Fruit fly (Drosophila melanogaster) whole organism, embryonic: ENCODE data around the gene CG32260.

Experiments
- Adf1 ChIP-seq: fragments of 200-800 bp; sonication (Bioruptor generic); IDR thresholded peaks from 2 replicates; pipeline ENCODE4 v1.3.6; 2022; ENCODE audit warnings: missing biosample characterization, missing genetic modification characterization
- Atf3 ChIP-seq: fragments of 200-800 bp; sonication (Bioruptor generic); optimal IDR thresholded peaks from 3 replicates; lab custom pipeline; 2016; ENCODE audit warnings: missing biosample characterization, missing genetic modification characterization
- Awh ChIP-seq: fragments of 200-800 bp; sonication (Bioruptor generic); IDR thresholded peaks from 2 replicates; pipeline ENCODE4, ENCODE4 v1.3.6; 2022; ENCODE audit warnings: missing biosample characterization, missing genetic modification characterization
- Bdp1 ChIP-seq: fragments of 200-800 bp; sonication (Bioruptor generic); optimal IDR thresholded peaks from 3 replicates; lab custom pipeline; 2016; ENCODE audit warnings: missing biosample characterization, missing genetic modification characterization
- CG10565 ChIP-seq: fragments of 200-800 bp; sonication (Bioruptor generic); optimal IDR thresholded peaks from 3 replicates; lab custom pipeline; 2016; ENCODE audit warnings: missing biosample characterization, mild to moderate bottlenecking, missing genetic modification characterization
- CG11723 ChIP-seq: fragments of 200-800 bp; sonication (Bioruptor generic); optimal IDR thresholded peaks from 2 replicates; lab custom pipeline; 2017; ENCODE audit warnings: missing biosample characterization, mild to moderate bottlenecking, missing genetic modification characterization
- CG12104 ChIP-seq: fragments of 200-800 bp; sonication (Bioruptor generic); optimal IDR thresholded peaks from 3 replicates; lab custom pipeline; 2016; ENCODE audit warnings: missing biosample characterization, missing genetic modification characterization
- CG12744 ChIP-seq: fragments of 200-800 bp; sonication (Bioruptor generic); optimal IDR thresholded peaks from 2 replicates; lab custom pipeline; 2016; ENCODE audit warnings: missing biosample characterization, missing genetic modification characterization
- CG15269 ChIP-seq: fragments of 200-800 bp; sonication (Bioruptor generic); optimal IDR thresholded peaks from 2 replicates; lab custom pipeline; 2018; ENCODE audit warnings: missing biosample characterization, mild to moderate bottlenecking, missing genetic modification characterization, moderate library complexity
- CG15479 ChIP-seq: fragments of 200-800 bp; sonication (Bioruptor generic); optimal IDR thresholded peaks from 3 replicates; lab custom pipeline; 2019; ENCODE audit warnings: missing biosample characterization, mild to moderate bottlenecking, missing genetic modification characterization, moderate library complexity
- CG18619 ChIP-seq: fragments of 200-800 bp; sonication (Bioruptor generic); optimal IDR thresholded peaks from 3 replicates; lab custom pipeline; 2017; ENCODE audit warnings: missing biosample characterization, mild to moderate bottlenecking, missing genetic modification characterization
- CG18764 ChIP-seq: fragments of 200-800 bp; sonication (Bioruptor generic); optimal IDR thresholded peaks from 3 replicates; lab custom pipeline; 2016; ENCODE audit warnings: missing biosample characterization, missing genetic modification characterization
- CG2116 ChIP-seq: fragments of 200-800 bp; sonication (Bioruptor generic); optimal IDR thresholded peaks from 3 replicates; lab custom pipeline; 2018; ENCODE audit warnings: missing biosample characterization, mild to moderate bottlenecking, missing genetic modification characterization
- CG2712 ChIP-seq: fragments of 200-800 bp; optimal IDR thresholded peaks from 3 replicates; lab custom pipeline; 2019; ENCODE audit warnings: missing biosample characterization, mild to moderate bottlenecking, missing genetic modification characterization, moderate library complexity
- CG31224 ChIP-seq: fragments of 200-800 bp; sonication (Bioruptor generic); IDR thresholded peaks from 2 replicates; pipeline ENCODE4 v1.3.6; 2022; ENCODE audit warnings: missing biosample characterization, missing genetic modification characterization
- CG32772 ChIP-seq: fragments of 200-800 bp; sonication (Bioruptor generic); IDR thresholded peaks from 2 replicates; pipeline ENCODE4 v1.3.6; 2022; ENCODE audit warnings: missing biosample characterization, missing genetic modification characterization
- CG34376 ChIP-seq: fragments of 200-800 bp; sonication (Bioruptor generic); optimal IDR thresholded peaks from 2 replicates; lab custom pipeline; 2018; ENCODE audit warnings: missing biosample characterization, mild to moderate bottlenecking, missing genetic modification characterization
- CG3838 ChIP-seq: fragments of 200-800 bp; sonication (Bioruptor generic); optimal IDR thresholded peaks from 3 replicates; lab custom pipeline; 2016; ENCODE audit warnings: missing biosample characterization, missing genetic modification characterization
- CG4854 ChIP-seq: fragments of 200-800 bp; sonication (Bioruptor generic); optimal IDR thresholded peaks from 2 replicates; lab custom pipeline; 2016; ENCODE audit warnings: missing biosample characterization, missing genetic modification characterization, inconsistent platforms
- CG7556 ChIP-seq: fragments of 200-800 bp; sonication (Bioruptor generic); optimal IDR thresholded peaks from 2 replicates; lab custom pipeline; 2017; ENCODE audit warnings: missing biosample characterization, mild to moderate bottlenecking, missing genetic modification characterization
- CG8359 ChIP-seq: fragments of 200-800 bp; sonication (Bioruptor generic); optimal IDR thresholded peaks from 2 replicates; lab custom pipeline; 2017; ENCODE audit warnings: missing biosample characterization, mild to moderate bottlenecking, missing genetic modification characterization, borderline replicate concordance
- CG8924 ChIP-seq: fragments of 200-800 bp; optimal IDR thresholded peaks from 3 replicates; lab custom pipeline; 2019; ENCODE audit warnings: missing biosample characterization, mild to moderate bottlenecking, missing genetic modification characterization, moderate library complexity
- CG9437 ChIP-seq: fragments of 200-800 bp; sonication (Bioruptor generic); optimal IDR thresholded peaks from 2 replicates; lab custom pipeline; 2018; ENCODE audit warnings: missing biosample characterization, mild to moderate bottlenecking, missing genetic modification characterization
- CG9817 ChIP-seq: fragments of 200-800 bp; sonication (Bioruptor generic); optimal IDR thresholded peaks from 2 replicates; lab custom pipeline; 2018; ENCODE audit warnings: missing biosample characterization, mild to moderate bottlenecking, missing genetic modification characterization, moderate library complexity
- Dp ChIP-seq: fragments of 200-800 bp; sonication (Bioruptor generic); optimal IDR thresholded peaks from 2 replicates; lab custom pipeline; 2018; ENCODE audit warnings: missing biosample characterization, mild to moderate bottlenecking, missing genetic modification characterization, moderate library complexity
- Fer2 ChIP-seq: fragments of 200-800 bp; sonication (Bioruptor generic); optimal IDR thresholded peaks from 2 replicates; lab custom pipeline; 2018; ENCODE audit warnings: missing biosample characterization, mild to moderate bottlenecking, missing genetic modification characterization, moderate library complexity
- Hey ChIP-seq: fragments of 200-800 bp; sonication (Bioruptor generic); optimal IDR thresholded peaks from 3 replicates; lab custom pipeline; 2018; ENCODE audit warnings: missing biosample characterization, mild to moderate bottlenecking, missing genetic modification characterization
- Meics ChIP-seq: fragments of 200-800 bp; sonication (Bioruptor generic); optimal IDR thresholded peaks from 2 replicates; lab custom pipeline; 2017; ENCODE audit warnings: missing biosample characterization, mild to moderate bottlenecking, missing genetic modification characterization
- Mes4 ChIP-seq: fragments of 200-800 bp; sonication (Bioruptor generic); optimal IDR thresholded peaks from 2 replicates; lab custom pipeline; 2016; ENCODE audit warnings: missing biosample characterization, missing genetic modification characterization
- NC2β ChIP-seq: fragments of 200-800 bp; sonication (Bioruptor generic); optimal IDR thresholded peaks from 2 replicates; lab custom pipeline; 2016; ENCODE audit warnings: missing biosample characterization, missing genetic modification characterization
- Neu2 ChIP-seq: fragments of 200-800 bp; sonication (Bioruptor generic); optimal IDR thresholded peaks from 3 replicates; lab custom pipeline; 2016; ENCODE audit warnings: missing biosample characterization, missing genetic modification characterization, borderline replicate concordance
- TFAM ChIP-seq: fragments of 200-800 bp; sonication (Bioruptor generic); optimal IDR thresholded peaks from 2 replicates; lab custom pipeline; 2017; ENCODE audit warnings: missing biosample characterization, missing genetic modification characterization, inconsistent platforms
- chn ChIP-seq: fragments of 200-800 bp; sonication (Bioruptor generic); optimal IDR thresholded peaks from 2 replicates; lab custom pipeline; 2016; ENCODE audit warnings: missing biosample characterization, missing genetic modification characterization
- dysf ChIP-seq: fragments of 200-800 bp; sonication (Bioruptor generic); IDR thresholded peaks from 3 replicates; pipeline ENCODE4 v1.3.6; 2022; ENCODE audit warnings: missing biosample characterization, missing genetic modification characterization
- grn ChIP-seq: fragments of 200-800 bp; sonication (Bioruptor generic); optimal IDR thresholded peaks from 3 replicates; lab custom pipeline; 2017; ENCODE audit warnings: missing biosample characterization, missing genetic modification characterization
- hkb ChIP-seq, 2 experiments: fragments of 200-800 bp in 1 of 2; fragments of >200 bp in 1 of 2; sonication (Bioruptor generic) in 1 of 2; IDR thresholded peaks in 1 of 2; optimal IDR thresholded peaks in 1 of 2; 2 replicates each; pipeline versions ENCODE4 v1.3.6 to Lab custom; 2017 to 2022; ENCODE audit warnings: missing biosample characterization in 1 of 2, missing genetic modification characterization in 1 of 2
- ind ChIP-seq: fragments of 200-800 bp; sonication (Bioruptor generic); optimal IDR thresholded peaks from 3 replicates; lab custom pipeline; 2016; ENCODE audit warnings: missing biosample characterization, missing genetic modification characterization
- insv ChIP-seq, 2 experiments: fragments of 200-800 bp; sonication (Bioruptor generic); optimal IDR thresholded peaks; 3 replicates each; lab custom pipeline; 2016 to 2018; ENCODE audit warnings: missing biosample characterization in 2 of 2, missing genetic modification characterization in 2 of 2
- kah ChIP-seq: fragments of 200-800 bp; sonication (Bioruptor generic); optimal IDR thresholded peaks from 2 replicates; lab custom pipeline; 2018; ENCODE audit warnings: missing biosample characterization, mild to moderate bottlenecking, missing genetic modification characterization
- kni ChIP-seq: fragments of 200-800 bp; sonication (Bioruptor generic); optimal IDR thresholded peaks from 3 replicates; lab custom pipeline; 2017; ENCODE audit warnings: mild to moderate bottlenecking, missing biosample characterization, missing genetic modification reagents, missing genetic modification characterization
- nerfin-1 ChIP-seq: fragments of 200-800 bp; sonication (Bioruptor generic); optimal IDR thresholded peaks from 3 replicates; lab custom pipeline; 2019; ENCODE audit warnings: missing biosample characterization, mild to moderate bottlenecking, missing genetic modification characterization, moderate library complexity
- onecut ChIP-seq: fragments of 200-800 bp; sonication (Bioruptor generic); IDR thresholded peaks from 2 replicates; pipeline ENCODE4 v1.3.6; 2022; ENCODE audit warnings: missing biosample characterization, missing genetic modification characterization
- pan ChIP-seq, 4 experiments: fragments of >200 bp in 3 of 4; fragments of 200-800 bp in 1 of 4; sonication (Bioruptor generic) in 1 of 4; optimal IDR thresholded peaks in 3 of 4; IDR thresholded peaks in 1 of 4; 2 replicates each; pipeline versions ENCODE4 v1.3.6 to Lab custom; 2017 to 2022; ENCODE audit warnings: missing biosample characterization in 2 of 4, missing genetic modification characterization in 2 of 4, mixed read lengths in 1 of 4
- run ChIP-seq: fragments of 200-800 bp; sonication (Bioruptor generic); optimal IDR thresholded peaks from 3 replicates; lab custom pipeline; 2018; ENCODE audit warnings: missing biosample characterization, mild to moderate bottlenecking, missing genetic modification characterization
- schlank ChIP-seq: fragments of 200-800 bp; sonication (Bioruptor generic); optimal IDR thresholded peaks from 2 replicates; lab custom pipeline; 2018; ENCODE audit warnings: missing biosample characterization, mild to moderate bottlenecking, missing genetic modification characterization
- sim ChIP-seq: fragments of 200-800 bp; sonication (Bioruptor generic); IDR thresholded peaks from 2 replicates; pipeline ENCODE4 v1.3.6; 2022; ENCODE audit warnings: missing biosample characterization, missing genetic modification characterization
- sna ChIP-seq: fragments of 200-800 bp; sonication (Bioruptor generic); IDR thresholded peaks from 2 replicates; pipeline ENCODE4 v1.3.6; 2022; ENCODE audit warnings: missing biosample characterization, missing genetic modification characterization; ENCODE audit not compliant: partially characterized antibody
- wdn ChIP-seq: fragments of 200-800 bp; sonication (Bioruptor generic); IDR thresholded peaks from 2 replicates; pipeline ENCODE4 v1.3.6; 2022; ENCODE audit warnings: missing biosample characterization, missing genetic modification characterization
- zen2 ChIP-seq: fragments of 200-800 bp; sonication (Bioruptor generic); IDR thresholded peaks from 3 replicates; pipeline ENCODE4 v1.3.6; 2022; ENCODE audit warnings: missing biosample characterization, missing genetic modification characterization; ENCODE audit not compliant: partially characterized antibody

The CG32260 gene

DNA sequence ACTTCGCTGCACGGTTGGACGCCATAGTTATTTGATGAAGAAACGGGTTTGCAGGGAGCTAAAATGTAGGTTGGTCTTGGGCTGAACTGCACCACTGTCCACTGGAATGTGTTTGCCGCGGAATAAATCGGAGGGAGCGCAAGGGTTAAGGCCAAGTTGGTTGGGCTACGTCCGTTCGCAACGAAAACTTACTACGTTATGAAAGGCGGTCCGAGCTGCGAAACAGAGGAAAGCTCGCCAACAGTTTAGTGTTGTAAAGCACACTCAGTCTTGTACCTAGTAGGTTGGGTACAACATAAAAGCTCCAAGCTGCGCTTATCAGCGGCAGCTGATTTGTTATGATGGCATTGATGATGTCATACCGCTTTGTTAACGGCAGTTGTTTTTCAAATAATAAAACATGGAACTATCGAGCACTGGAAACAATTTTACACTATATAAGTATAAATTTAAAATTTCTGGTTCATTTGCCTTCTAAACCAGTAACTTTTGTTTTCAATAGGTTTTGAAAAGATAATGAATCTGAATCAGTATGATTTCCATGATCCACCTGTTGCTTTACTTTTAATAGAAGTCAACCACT, 19.9 kb upstream of the CG32260 start, which contains the start of gene Chd64 (continued):
- TF ChIP-seq TFAM (GFP tag; lab: Kevin White, UChicago), result no peak
- TF ChIP-seq dysf (GFP tag; lab: Robert Waterston, UW), result peak; percentile 38; the same call in 1 of the 3 replicates
- no peak for TF ChIP-seq run (tag; lab: Kevin White, UChicago)
- no peak for TF ChIP-seq CG15479
- TF ChIP-seq sna (GFP tag; lab: Robert Waterston, UW), result peak; percentile 68
- no peak for TF ChIP-seq CG3838
- no peak for TF ChIP-seq ind (GFP tag; lab: Kevin White, UChicago)
- no peak for TF ChIP-seq CG31224
- TF ChIP-seq wdn, result no peak
- TF ChIP-seq Adf1 (GFP tag; lab: Robert Waterston, UW), result peak; percentile 50; the same call in 1 of the 2 replicates
- peak; percentile 74; the same call in 2 of the 3 replicates for TF ChIP-seq zen2 (GFP tag; lab: Robert Waterston, UW)
- TF ChIP-seq NC2β (GFP tag; lab: Kevin White, UChicago), result no peak
- peak; percentile 91 for TF ChIP-seq CG9437 (GFP tag; lab: Kevin White, UChicago)
- no peak for TF ChIP-seq Neu2 (GFP tag; lab: Kevin White, UChicago)
- no peak for TF ChIP-seq pan (optimal IDR thresholded peaks at IDR 0.05; lab: Kevin White, UChicago)
- TF ChIP-seq pan (GFP tag; optimal IDR thresholded peaks at IDR 0.05 in 1 of 2, IDR thresholded peaks at IDR 0.05 in 1 of 2), result no peak
- peak; percentile 93 for TF ChIP-seq Atf3 (GFP tag; lab: Kevin White, UChicago)
- peak; percentile 46 for TF ChIP-seq CG12744 (GFP tag; lab: Kevin White, UChicago)
- no peak for TF ChIP-seq nerfin-1
- peak; percentile 39 for TF ChIP-seq CG8924 (tag; lab: Kevin White, UChicago)
- no peak for TF ChIP-seq chn (GFP tag; lab: Kevin White, UChicago)
- TF ChIP-seq CG15269 (tag; lab: Kevin White, UChicago), result peak; percentile 52
- peak; percentile 23 for TF ChIP-seq Dp (GFP tag; lab: Kevin White, UChicago)
- no peak for TF ChIP-seq sim (GFP tag; lab: Robert Waterston, UW)
- TF ChIP-seq kni, result peak; percentile 29
- TF ChIP-seq hkb (optimal IDR thresholded peaks at IDR 0.05; lab: Kevin White, UChicago), result no peak
- peak; percentile 50; the same call in 1 of the 2 replicates for TF ChIP-seq hkb (GFP tag; IDR thresholded peaks at IDR 0.05; lab: Robert Waterston, UW)
- peak; percentile 75 for TF ChIP-seq grn (GFP tag; lab: Kevin White, UChicago)
- peak; percentile 14 for TF ChIP-seq CG12104
- TF ChIP-seq Meics (GFP tag; lab: Kevin White, UChicago), result peak; percentile 58
- no peak for TF ChIP-seq CG8359
- no peak; the same call in 1 of the 2 replicates for TF ChIP-seq Awh
- TF ChIP-seq onecut, result no peak
- no peak for TF ChIP-seq Bdp1 (GFP tag; lab: Kevin White, UChicago)
- TF ChIP-seq insv (GFP tag; optimal IDR thresholded peaks at IDR 0.05; lab: Kevin White, UChicago), result no peak
- no peak for TF ChIP-seq CG18764 (GFP tag; lab: Kevin White, UChicago)
- TF ChIP-seq schlank, result no peak
- TF ChIP-seq CG32772 (GFP tag; lab: Robert Waterston, UW), result no peak
- no peak for TF ChIP-seq Fer2 (tag; lab: Kevin White, UChicago)
- TF ChIP-seq Mes4 (GFP tag; lab: Kevin White, UChicago), result no peak
- no peak for TF ChIP-seq Hey
- TF ChIP-seq CG9817 (tag; lab: Kevin White, UChicago), result no peak
- no peak for TF ChIP-seq CG10565 (GFP tag; lab: Kevin White, UChicago)
- TF ChIP-seq CG34376 (GFP tag; lab: Kevin White, UChicago), result peak; percentile 90
- TF ChIP-seq CG4854 (GFP tag; lab: Kevin White, UChicago), result no peak
- peak; percentile 3 for TF ChIP-seq kah (GFP tag; lab: Kevin White, UChicago)
- TF ChIP-seq CG18619 (GFP tag; lab: Kevin White, UChicago), result peak; percentile 33
- peak; percentile 53 for TF ChIP-seq CG7556 (GFP tag; lab: Kevin White, UChicago)
- no peak for TF ChIP-seq CG2712 (tag; lab: Kevin White, UChicago)
- peak; percentile 19 for TF ChIP-seq CG11723
- no peak for TF ChIP-seq CG2116 (GFP tag; lab: Kevin White, UChicago)
